Fruit fly (Drosophila melanogaster) whole organism, embryonic: ENCODE measurements around the gene dysf.
A peak's percentile ranks its signal among the peaks of the same experiment; 100 is the strongest.

Experiments used
- Bgb ChIP-seq: fragments of 200-800 bp; sonication (Bioruptor generic); IDR thresholded peaks from 2 replicates; pipeline ENCODE4 v1.3.6; 2022; ENCODE audit warnings: missing biosample characterization, missing genetic modification characterization; ENCODE audit not compliant: partially characterized antibody
- CG10366 ChIP-seq: fragments of 200-800 bp; sonication (Bioruptor generic); IDR thresholded peaks from 2 replicates; pipeline ENCODE4 v1.3.6; 2022; ENCODE audit warnings: missing biosample characterization, missing genetic modification characterization
- CG10462 ChIP-seq: fragments of 200-800 bp; sonication (Bioruptor generic); optimal IDR thresholded peaks from 2 replicates; lab custom pipeline; 2016; ENCODE audit warnings: missing biosample characterization, missing genetic modification characterization
- CG11398 ChIP-seq: fragments of 200-800 bp; sonication (Bioruptor generic); optimal IDR thresholded peaks from 2 replicates; lab custom pipeline; 2016; ENCODE audit warnings: missing biosample characterization, missing genetic modification characterization
- CG12744 ChIP-seq: fragments of 200-800 bp; sonication (Bioruptor generic); optimal IDR thresholded peaks from 2 replicates; lab custom pipeline; 2016; ENCODE audit warnings: missing biosample characterization, missing genetic modification characterization
- CG15696 ChIP-seq: fragments of 200-800 bp; sonication (Bioruptor generic); optimal IDR thresholded peaks from 2 replicates; lab custom pipeline; 2019; ENCODE audit warnings: missing biosample characterization, mild to moderate bottlenecking, missing genetic modification characterization, moderate library complexity
- CG17359 ChIP-seq: fragments of 200-800 bp; sonication (Bioruptor generic); optimal IDR thresholded peaks from 3 replicates; lab custom pipeline; 2018; ENCODE audit warnings: missing biosample characterization, mild to moderate bottlenecking, missing genetic modification characterization, moderate library complexity
- CG18011 ChIP-seq: fragments of 200-800 bp; sonication (Bioruptor generic); optimal IDR thresholded peaks from 2 replicates; lab custom pipeline; 2017; ENCODE audit warnings: missing biosample characterization, missing genetic modification characterization, mild to moderate bottlenecking, moderate library complexity, missing genotype
- CG18262 ChIP-seq: fragments of 200-800 bp; optimal IDR thresholded peaks from 3 replicates; lab custom pipeline; 2019; ENCODE audit warnings: missing biosample characterization, mild to moderate bottlenecking, missing genetic modification characterization, moderate library complexity
- CG2712 ChIP-seq: fragments of 200-800 bp; optimal IDR thresholded peaks from 3 replicates; lab custom pipeline; 2019; ENCODE audit warnings: missing biosample characterization, mild to moderate bottlenecking, missing genetic modification characterization, moderate library complexity
- CG3281 ChIP-seq: fragments of 200-800 bp; sonication (Bioruptor generic); optimal IDR thresholded peaks from 3 replicates; lab custom pipeline; 2017; ENCODE audit warnings: missing biosample characterization, mild to moderate bottlenecking, missing genetic modification characterization
- CG3847 ChIP-seq: fragments of 200-800 bp; sonication (Bioruptor generic); IDR thresholded peaks from 2 replicates; pipeline ENCODE4 v1.3.6; 2022; ENCODE audit warnings: missing biosample characterization, missing genetic modification characterization
- CG4360 ChIP-seq: fragments of 200-800 bp; sonication (Bioruptor generic); IDR thresholded peaks from 2 replicates; pipeline ENCODE4 v1.3.6; 2022; ENCODE audit warnings: missing biosample characterization, missing genetic modification characterization
- CG7372 ChIP-seq: fragments of 200-800 bp; sonication (Bioruptor generic); IDR thresholded peaks from 2 replicates; pipeline ENCODE4 v1.3.6; 2022; ENCODE audit warnings: missing biosample characterization, missing genetic modification characterization
- CG7786 ChIP-seq: fragments of 200-800 bp; sonication (Bioruptor generic); optimal IDR thresholded peaks from 2 replicates; lab custom pipeline; 2016; ENCODE audit warnings: missing biosample characterization, missing genetic modification characterization
- CG8388 ChIP-seq: fragments of 200-800 bp; sonication (Bioruptor generic); optimal IDR thresholded peaks from 2 replicates; lab custom pipeline; 2019; ENCODE audit warnings: missing biosample characterization, mild to moderate bottlenecking, missing genetic modification characterization, moderate library complexity
- CTCF ChIP-seq: fragments of 200-800 bp; sonication (Bioruptor generic); optimal IDR thresholded peaks from 2 replicates; lab custom pipeline; 2017; ENCODE audit warnings: missing biosample characterization, mild to moderate bottlenecking, missing genetic modification characterization, moderate library complexity
- E2f2 ChIP-seq: fragments of 200-800 bp; sonication (Bioruptor generic); IDR thresholded peaks from 2 replicates; pipeline ENCODE4 v1.3.6; 2022; ENCODE audit warnings: missing biosample characterization, missing genetic modification characterization
- Ets65A ChIP-seq: fragments of 200-800 bp; sonication (Bioruptor generic); peaks from one replicate; lab custom pipeline; 2016; ENCODE audit warnings: missing biosample characterization, missing genetic modification characterization
- Fer1 ChIP-seq: fragments of 200-800 bp; sonication (Bioruptor generic); optimal IDR thresholded peaks from 2 replicates; lab custom pipeline; 2017; ENCODE audit warnings: missing biosample characterization, mild to moderate bottlenecking, missing genetic modification characterization
- HLH4C ChIP-seq: fragments of 200-800 bp; sonication (Bioruptor generic); IDR thresholded peaks from 3 replicates; pipeline ENCODE4 v1.3.6; 2022; ENCODE audit warnings: missing biosample characterization, missing genetic modification characterization; ENCODE audit not compliant: partially characterized antibody
- HLH54F ChIP-seq: fragments of 200-800 bp; sonication (Bioruptor generic); optimal IDR thresholded peaks from 3 replicates; lab custom pipeline; 2016; ENCODE audit warnings: missing biosample characterization, missing genetic modification characterization
- HLHmδ ChIP-seq: fragments of 200-800 bp; sonication (Bioruptor generic); optimal IDR thresholded peaks from 2 replicates; lab custom pipeline; 2018; ENCODE audit warnings: missing biosample characterization, mild to moderate bottlenecking, missing genetic modification characterization, moderate library complexity
- Hmx ChIP-seq: fragments of 200-800 bp; sonication (Bioruptor generic); optimal IDR thresholded peaks from 2 replicates; lab custom pipeline; 2016; ENCODE audit warnings: missing biosample characterization, missing genetic modification characterization
- Hr3 ChIP-seq: fragments of 200-800 bp; sonication (Bioruptor generic); optimal IDR thresholded peaks from 3 replicates; lab custom pipeline; 2016; ENCODE audit warnings: missing biosample characterization, missing genetic modification characterization
- Hsf ChIP-seq: fragments of 200-800 bp; sonication (Bioruptor generic); optimal IDR thresholded peaks from 3 replicates; lab custom pipeline; 2016; ENCODE audit warnings: missing biosample characterization, missing genetic modification characterization
- MBD-R2 ChIP-seq: fragments of 200-800 bp; sonication (Bioruptor generic); IDR thresholded peaks from 2 replicates; pipeline ENCODE4 v1.3.6; 2022; ENCODE audit warnings: missing biosample characterization, missing genetic modification characterization
- Nf-YA ChIP-seq: fragments of 200-800 bp; sonication (Bioruptor generic); IDR thresholded peaks from 2 replicates; pipeline ENCODE4 v1.3.6; 2022; ENCODE audit warnings: missing biosample characterization, missing genetic modification characterization
- Oli ChIP-seq: fragments of 200-800 bp; sonication (Bioruptor generic); optimal IDR thresholded peaks from 2 replicates; lab custom pipeline; 2018; ENCODE audit warnings: missing biosample characterization, mild to moderate bottlenecking, missing genetic modification characterization, moderate library complexity
- ase ChIP-seq: fragments of 200-800 bp; sonication (Bioruptor generic); IDR thresholded peaks from 3 replicates; pipeline ENCODE4 v1.3.6; 2022; ENCODE audit warnings: missing biosample characterization, missing genetic modification characterization
- ato ChIP-seq: fragments of 200-800 bp; sonication (Bioruptor generic); IDR thresholded peaks from 2 replicates; pipeline ENCODE4 v1.3.6; 2022; ENCODE audit warnings: missing biosample characterization, missing genetic modification characterization; ENCODE audit not compliant: partially characterized antibody
- bab2 ChIP-seq: fragments of 200-800 bp; sonication (Bioruptor generic); optimal IDR thresholded peaks from 2 replicates; lab custom pipeline; 2016; ENCODE audit warnings: missing biosample characterization, missing genetic modification characterization
- corto ChIP-seq: fragments of 200-800 bp; sonication (Bioruptor generic); optimal IDR thresholded peaks from 2 replicates; lab custom pipeline; 2016; ENCODE audit warnings: missing biosample characterization, mild to moderate bottlenecking, missing genetic modification characterization, moderate library complexity
- dimm ChIP-seq: fragments of 200-800 bp; sonication (Bioruptor generic); IDR thresholded peaks from 2 replicates; pipeline ENCODE4 v1.3.6; 2022; ENCODE audit warnings: missing biosample characterization, missing genetic modification characterization
- dmrt99B ChIP-seq: fragments of 200-800 bp; sonication (Bioruptor generic); optimal IDR thresholded peaks from 2 replicates; lab custom pipeline; 2018; ENCODE audit warnings: missing biosample characterization, mild to moderate bottlenecking, missing genetic modification characterization, moderate library complexity
- ewg ChIP-seq: fragments of 200-800 bp; sonication (Bioruptor generic); optimal IDR thresholded peaks from 3 replicates; lab custom pipeline; 2017; ENCODE audit warnings: mild to moderate bottlenecking, missing biosample characterization, missing genetic modification reagents, missing genetic modification characterization
- fd96Cb ChIP-seq: fragments of 200-800 bp; sonication (Bioruptor generic); optimal IDR thresholded peaks from 2 replicates; lab custom pipeline; 2018; ENCODE audit warnings: missing biosample characterization, mild to moderate bottlenecking, missing genetic modification characterization, moderate library complexity
- grau ChIP-seq: fragments of 200-800 bp; optimal IDR thresholded peaks from 3 replicates; lab custom pipeline; 2019; ENCODE audit warnings: missing biosample characterization, mild to moderate bottlenecking, missing genetic modification characterization, moderate library complexity
- gsb ChIP-seq: fragments of 200-800 bp; sonication (Bioruptor generic); IDR thresholded peaks from 2 replicates; pipeline ENCODE4 v1.3.6; 2022; ENCODE audit warnings: missing biosample characterization, missing genetic modification characterization
- ind ChIP-seq: fragments of 200-800 bp; sonication (Bioruptor generic); optimal IDR thresholded peaks from 3 replicates; lab custom pipeline; 2016; ENCODE audit warnings: missing biosample characterization, missing genetic modification characterization
- lab ChIP-seq: fragments of 200-800 bp; sonication (Bioruptor generic); optimal IDR thresholded peaks from 3 replicates; lab custom pipeline; 2017; ENCODE audit warnings: missing biosample characterization, missing genetic modification characterization, mild to moderate bottlenecking, moderate library complexity, missing genetic modification reagents
- lbe ChIP-seq: fragments of 200-800 bp; sonication (Bioruptor generic); optimal IDR thresholded peaks from 2 replicates; lab custom pipeline; 2016; ENCODE audit warnings: missing biosample characterization, mild to moderate bottlenecking, missing genetic modification characterization
- nerfin-2 ChIP-seq: fragments of 200-800 bp; sonication (Bioruptor generic); IDR thresholded peaks from 2 replicates; pipeline ENCODE4 v1.3.6; 2022; ENCODE audit warnings: missing biosample characterization, missing genetic modification characterization; ENCODE audit not compliant: partially characterized antibody
- nom ChIP-seq: fragments of 200-800 bp; sonication (Bioruptor generic); optimal IDR thresholded peaks from 2 replicates; lab custom pipeline; 2017; ENCODE audit warnings: missing biosample characterization, missing genetic modification characterization, mild to moderate bottlenecking, moderate library complexity, missing genetic modification reagents
- oc ChIP-seq: fragments of 200-800 bp; sonication (Bioruptor generic); optimal IDR thresholded peaks from 2 replicates; lab custom pipeline; 2018; ENCODE audit warnings: missing biosample characterization, mild to moderate bottlenecking, missing genetic modification characterization, moderate library complexity
- onecut ChIP-seq: fragments of 200-800 bp; sonication (Bioruptor generic); IDR thresholded peaks from 2 replicates; pipeline ENCODE4 v1.3.6; 2022; ENCODE audit warnings: missing biosample characterization, missing genetic modification characterization
- pfk ChIP-seq: fragments of 200-800 bp; sonication (Bioruptor generic); optimal IDR thresholded peaks from 2 replicates; lab custom pipeline; 2018; ENCODE audit warnings: missing biosample characterization, mild to moderate bottlenecking, missing genetic modification characterization, moderate library complexity
- pum ChIP-seq: fragments of 200-800 bp; sonication (Bioruptor generic); optimal IDR thresholded peaks from 2 replicates; lab custom pipeline; 2016; ENCODE audit warnings: missing biosample characterization, missing genetic modification characterization
- repo ChIP-seq: fragments of 200-800 bp; sonication (Bioruptor generic); optimal IDR thresholded peaks from 2 replicates; lab custom pipeline; 2016; ENCODE audit warnings: missing biosample characterization, missing genetic modification characterization
- scrt ChIP-seq: fragments of 200-800 bp; sonication (Bioruptor generic); optimal IDR thresholded peaks from 2 replicates; lab custom pipeline; 2018; ENCODE audit warnings: missing biosample characterization, mild to moderate bottlenecking, missing genetic modification characterization, moderate library complexity
- sens-2 ChIP-seq: fragments of 200-800 bp; sonication (Bioruptor generic); IDR thresholded peaks from 2 replicates; pipeline ENCODE4 v1.3.6; 2022; ENCODE audit warnings: missing biosample characterization, missing genetic modification characterization
- slou ChIP-seq: fragments of 200-800 bp; sonication (Bioruptor generic); optimal IDR thresholded peaks from 3 replicates; lab custom pipeline; 2016; ENCODE audit warnings: missing biosample characterization, missing genetic modification characterization

The dysf gene

DNA sequence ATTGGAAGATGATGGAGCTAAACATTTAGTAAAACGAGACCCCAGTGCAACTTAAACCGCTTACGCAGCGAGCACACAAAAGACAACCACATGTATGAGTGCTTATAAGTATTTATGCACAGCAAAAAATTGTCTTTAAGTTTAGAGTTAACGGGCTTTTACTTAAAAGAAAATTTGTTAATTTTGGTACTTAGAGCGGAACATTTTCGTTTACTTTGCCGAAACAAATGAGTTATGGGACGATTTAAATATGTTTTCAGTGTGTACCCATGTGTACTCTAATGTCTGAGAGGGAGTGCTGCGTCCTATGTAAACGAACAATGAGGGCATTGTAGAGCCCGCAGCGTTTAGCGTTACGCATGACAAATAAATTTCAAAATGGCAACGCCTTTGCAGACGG, 23.3 kb upstream of the dysf start (continued):
- TF ChIP-seq Hsf (GFP tag; lab: Kevin White, UChicago) (peak; percentile 31), Fer1 (peak; percentile 44), Hr3 (GFP tag; lab: Kevin White, UChicago) (no peak), CG3847 (GFP tag; lab: Robert Waterston, UW) (0 out of 2 replicates have a peak, but pooled peaks have one; percentile 31), MBD-R2 (no peak), fd96Cb (peak; percentile 11), CG10366 (GFP tag; lab: Robert Waterston, UW) (peak; percentile 48; the same call in 1 of the 2 replicates), lbe (GFP tag; lab: Kevin White, UChicago) (no peak), ewg (GFP tag; lab: Kevin White, UChicago) (no peak), CG12744 (GFP tag; lab: Kevin White, UChicago) (no peak), scrt (GFP tag; lab: Kevin White, UChicago) (no peak), CG18011 (no peak), dimm (GFP tag; lab: Robert Waterston, UW) (no peak), CTCF (GFP tag; lab: Kevin White, UChicago) (no peak), corto (GFP tag; lab: Kevin White, UChicago) (no peak), E2f2 (GFP tag; lab: Robert Waterston, UW) (peak; percentile 22; the same call in 1 of the 2 replicates), CG15696 (tag; lab: Kevin White, UChicago) (no peak), nerfin-2 (no peak), gsb (GFP tag; lab: Robert Waterston, UW) (no peak), ase (GFP tag; lab: Robert Waterston, UW) (peak; percentile 58; the same call in 1 of the 3 replicates), CG11398 (peak; percentile 4), slou (GFP tag; lab: Kevin White, UChicago) (no peak), Nf-YA (GFP tag; lab: Robert Waterston, UW) (peak; percentile 21; the same call in 1 of the 2 replicates), CG3281 (GFP tag; lab: Kevin White, UChicago) (peak; percentile 28), Oli (tag; lab: Kevin White, UChicago) (peak; percentile 55), Bgb (GFP tag; lab: Robert Waterston, UW) (no peak), oc (tag; lab: Kevin White, UChicago) (peak; percentile 1), pfk (no peak), nom (no peak), HLHmδ (no peak), CG4360 (GFP tag; lab: Robert Waterston, UW) (no peak), CG18262 (tag; lab: Kevin White, UChicago) (no peak), lab (GFP tag; lab: Kevin White, UChicago) (peak; percentile 73), repo (GFP tag; lab: Kevin White, UChicago) (no peak), ind (peak; percentile 46), sens-2 (GFP tag; lab: Robert Waterston, UW) (peak; percentile 9; the same call in 1 of the 2 replicates), ato (GFP tag; lab: Robert Waterston, UW) (no peak), HLH4C (GFP tag; lab: Robert Waterston, UW) (no peak), CG10462 (GFP tag; lab: Kevin White, UChicago) (no peak), onecut (GFP tag; lab: Robert Waterston, UW) (no peak), Hmx (no peak), CG8388 (GFP tag; lab: Kevin White, UChicago) (peak; percentile 18), CG7786 (peak; percentile 21), CG17359 (tag; lab: Kevin White, UChicago) (peak; percentile 52), Ets65A (peak; percentile 36), bab2 (peak; percentile 2), pum (GFP tag; lab: Kevin White, UChicago) (no peak), grau (peak; percentile 44), HLH54F (peak; percentile 34), CG2712 (no peak), dmrt99B (tag; lab: Kevin White, UChicago) (peak; percentile 23), CG7372 (GFP tag; lab: Robert Waterston, UW) (no peak)
